Worm (Caenorhabditis elegans): ENCODE measurements around the gene sdz-8.

Gene sdz-8

DNA sequence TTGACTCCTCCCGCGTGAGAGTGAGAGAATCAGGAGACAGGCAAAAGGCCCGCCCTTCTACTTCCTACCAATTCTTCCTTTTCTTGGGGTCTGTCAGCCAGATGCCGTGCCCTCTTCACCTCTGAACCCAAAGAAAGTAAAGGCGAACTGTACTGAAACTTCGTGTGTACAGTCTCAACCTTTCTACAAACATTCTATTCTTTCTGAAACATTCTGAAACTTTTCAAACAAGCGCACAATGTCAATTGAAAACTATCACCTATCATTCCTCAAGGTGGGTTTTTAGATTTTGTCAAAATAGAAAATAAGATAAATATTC is 16.5 kb upstream of the sdz-8 start:
- TF ChIP-seq unc-62 (GFP tag; optimal IDR thresholded peaks at IDR 0.05) (no peak), ama-1 (optimal IDR thresholded peaks at IDR 0.05) (peak; percentile 63)

DNA sequence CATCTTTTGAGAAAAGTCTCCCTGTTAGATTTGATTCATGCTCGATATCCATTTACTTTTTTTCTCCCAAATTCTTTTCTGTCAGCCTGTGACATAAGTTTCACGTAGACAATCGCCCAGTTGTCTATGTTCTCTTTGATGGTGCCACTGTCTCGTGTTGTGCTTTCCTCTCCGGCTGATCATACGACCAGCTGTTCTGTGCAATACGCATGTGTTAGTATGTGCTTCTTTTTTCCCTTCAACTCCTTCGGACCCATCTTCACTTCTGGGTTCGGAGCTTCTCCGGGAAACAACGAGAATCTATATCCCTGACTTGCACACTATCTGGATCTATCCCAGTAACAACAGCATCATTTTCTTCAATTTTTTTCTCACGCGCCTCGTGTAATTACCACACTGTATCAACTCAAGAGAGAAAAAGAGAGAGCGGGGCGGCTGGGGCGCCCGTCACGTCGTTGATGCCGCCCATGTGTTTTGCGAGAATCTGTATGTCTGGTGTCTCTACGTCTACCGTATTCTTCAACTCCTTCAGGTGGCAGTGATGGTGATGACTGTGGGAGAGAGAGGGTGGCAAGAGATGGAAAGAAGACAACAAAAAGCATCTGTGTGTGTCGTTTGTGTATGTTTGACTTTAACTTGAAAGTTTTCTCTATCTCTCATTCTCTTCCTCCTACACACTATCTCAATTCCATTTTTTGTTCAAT is 16.0 kb upstream of the sdz-8 start:
- TF ChIP-seq mab-5 (tag; optimal IDR thresholded peaks at IDR 0.05) = peak; percentile 19
- TF ChIP-seq ceh-82 (tag; optimal IDR thresholded peaks at IDR 0.05) = no peak
- no peak for TF ChIP-seq zag-1 (tag; optimal IDR thresholded peaks at IDR 0.05)
- TF ChIP-seq ztf-1 (GFP tag; conservative IDR thresholded peaks at IDR 0.05) = no peak
- no peak for TF ChIP-seq ZK546.5 (tag; optimal IDR thresholded peaks at IDR 0.05)
- TF ChIP-seq nhr-21 (tag; optimal IDR thresholded peaks at IDR 0.05) = peak; percentile 77
- TF ChIP-seq lin-11 (tag; optimal IDR thresholded peaks at IDR 0.05) = no peak
- no peak for TF ChIP-seq unc-62 (GFP tag; optimal IDR thresholded peaks at IDR 0.05)
- peak; percentile 65 for TF ChIP-seq C34F6.9 (tag; optimal IDR thresholded peaks at IDR 0.05)
- no peak for TF ChIP-seq mbf-1 (tag; optimal IDR thresholded peaks at IDR 0.05)
- no peak for TF ChIP-seq peb-1 (tag; optimal IDR thresholded peaks at IDR 0.05)
- TF ChIP-seq sma-9 (GFP tag; optimal IDR thresholded peaks at IDR 0.05) = peak; percentile 97
- no peak for TF ChIP-seq sma-9 (tag; optimal IDR thresholded peaks at IDR 0.05)
- no peak for TF ChIP-seq unc-39 (tag; optimal IDR thresholded peaks at IDR 0.05)
- peak; percentile 73 for TF ChIP-seq Y55F3AM.14 (GFP tag; optimal IDR thresholded peaks at IDR 0.05)
- peak; percentile 91 for TF ChIP-seq sma-3 (GFP tag; optimal IDR thresholded peaks at IDR 0.05)
- TF ChIP-seq skn-1 (tag; optimal IDR thresholded peaks at IDR 0.05) = no peak
- peak; percentile 46 to 83 for TF ChIP-seq mdl-1 (tag; optimal IDR thresholded peaks at IDR 0.05)
- no peak for TF ChIP-seq elt-1 (tag; optimal IDR thresholded peaks at IDR 0.05)
- TF ChIP-seq ztf-4 (tag; optimal IDR thresholded peaks at IDR 0.05) = peak; percentile 38
- TF ChIP-seq nhr-25 (tag; optimal IDR thresholded peaks at IDR 0.05) = peak; percentile 95
- TF ChIP-seq lin-13 (GFP tag; optimal IDR thresholded peaks at IDR 0.05) = peak; percentile 76
- no peak for TF ChIP-seq alr-1 (tag; optimal IDR thresholded peaks at IDR 0.05)
- TF ChIP-seq elt-3 (tag; optimal IDR thresholded peaks at IDR 0.05) = no peak
- no peak for TF ChIP-seq nhr-237 (tag; optimal IDR thresholded peaks at IDR 0.05)
- peak; percentile 96 for TF ChIP-seq F13H6.1 (tag; optimal IDR thresholded peaks at IDR 0.05)
- TF ChIP-seq fos-1 (tag; optimal IDR thresholded peaks at IDR 0.05) = peak; percentile 94
- TF ChIP-seq nhr-12 (tag; optimal IDR thresholded peaks at IDR 0.05) = no peak
- TF ChIP-seq nhr-10 (tag; optimal IDR thresholded peaks at IDR 0.05) = no peak
- no peak for TF ChIP-seq ama-1 (optimal IDR thresholded peaks at IDR 0.05)
- TF ChIP-seq ztf-11 (tag; optimal IDR thresholded peaks at IDR 0.05) = no peak
- TF ChIP-seq egl-27 (tag; optimal IDR thresholded peaks at IDR 0.05) = peak; percentile 77
- TF ChIP-seq lin-39 (tag; optimal IDR thresholded peaks at IDR 0.05) = no peak
- no peak for TF ChIP-seq nhr-11 (tag; optimal IDR thresholded peaks at IDR 0.05)
- no peak for TF ChIP-seq snpc-4 (tag; optimal IDR thresholded peaks at IDR 0.05)
- TF ChIP-seq nhr-129 (tag; optimal IDR thresholded peaks at IDR 0.05) = peak; percentile 90
- no peak for TF ChIP-seq dmd-4 (tag; optimal IDR thresholded peaks at IDR 0.05)
- peak; percentile 73 for TF ChIP-seq nhr-6 (tag; optimal IDR thresholded peaks at IDR 0.05)
- peak; percentile 13 to 80 for TF ChIP-seq lsy-2 (tag; optimal IDR thresholded peaks at IDR 0.05)
- no peak for TF ChIP-seq unc-55 (GFP tag; optimal IDR thresholded peaks at IDR 0.05)
- TF ChIP-seq ceh-16 (tag; optimal IDR thresholded peaks at IDR 0.05) = no peak
- TF ChIP-seq sem-4 (tag; optimal IDR thresholded peaks at IDR 0.05) = peak; percentile 82
- no peak for TF ChIP-seq nhr-77 (tag; optimal IDR thresholded peaks at IDR 0.05)
- peak; percentile 96 for TF ChIP-seq blmp-1 (tag; optimal IDR thresholded peaks at IDR 0.05; ENCODE audit: insufficient read depth)
- no peak for TF ChIP-seq R02D3.7 (tag; optimal IDR thresholded peaks at IDR 0.05)
- peak; percentile 55 for TF ChIP-seq gmeb-1 (tag; optimal IDR thresholded peaks at IDR 0.05)
- TF ChIP-seq aly-2 (tag; optimal IDR thresholded peaks at IDR 0.05) = no peak
- no peak for TF ChIP-seq nhr-23 (tag; optimal IDR thresholded peaks at IDR 0.05)
- peak; percentile 80 for TF ChIP-seq crh-2 (tag; optimal IDR thresholded peaks at IDR 0.05)

Measured in whole organism, L2 larva.